Fruit fly (Drosophila melanogaster) whole organism, embryonic: ENCODE data around the gene CG8379.

Experiments used
- Ada2b ChIP-seq: fragments of 200-800 bp; sonication (Bioruptor generic); IDR thresholded peaks from 2 replicates; pipeline ENCODE4 v1.3.6; 2022; ENCODE audit warnings: missing biosample characterization, missing genetic modification characterization
- Atf6 ChIP-seq: fragments of 200-800 bp; sonication (Bioruptor generic); IDR thresholded peaks from 2 replicates; pipeline ENCODE4 v1.3.6; 2022; ENCODE audit warnings: missing biosample characterization, missing genetic modification characterization
- BEAF-32 ChIP-seq: fragments of 200-800 bp; sonication (Bioruptor generic); optimal IDR thresholded peaks from 3 replicates; lab custom pipeline; 2017; ENCODE audit warnings: missing biosample characterization, missing genetic modification characterization, mild to moderate bottlenecking, moderate library complexity, missing genetic modification reagents
- CG1024 ChIP-seq: fragments of 200-800 bp; sonication (Bioruptor generic); IDR thresholded peaks from 2 replicates; pipeline ENCODE4 v1.3.6; 2022; ENCODE audit warnings: missing biosample characterization, missing genetic modification characterization
- CG10565 ChIP-seq: fragments of 200-800 bp; sonication (Bioruptor generic); optimal IDR thresholded peaks from 3 replicates; lab custom pipeline; 2016; ENCODE audit warnings: missing biosample characterization, mild to moderate bottlenecking, missing genetic modification characterization
- CG11504 ChIP-seq: fragments of 200-800 bp; sonication (Bioruptor generic); optimal IDR thresholded peaks from 3 replicates; lab custom pipeline; 2019; ENCODE audit warnings: missing biosample characterization, mild to moderate bottlenecking, missing genetic modification characterization, moderate library complexity
- CG12104 ChIP-seq: fragments of 200-800 bp; sonication (Bioruptor generic); optimal IDR thresholded peaks from 3 replicates; lab custom pipeline; 2016; ENCODE audit warnings: missing biosample characterization, missing genetic modification characterization
- CG12219 ChIP-seq: fragments of 200-800 bp; sonication (Bioruptor generic); optimal IDR thresholded peaks from 3 replicates; lab custom pipeline; 2018; ENCODE audit warnings: missing biosample characterization, mild to moderate bottlenecking, missing genetic modification characterization
- CG12236 ChIP-seq: fragments of 200-800 bp; sonication (Bioruptor generic); optimal IDR thresholded peaks from 2 replicates; lab custom pipeline; 2016; ENCODE audit warnings: missing biosample characterization, missing genetic modification characterization
- CG15269 ChIP-seq: fragments of 200-800 bp; sonication (Bioruptor generic); optimal IDR thresholded peaks from 2 replicates; lab custom pipeline; 2018; ENCODE audit warnings: missing biosample characterization, mild to moderate bottlenecking, missing genetic modification characterization, moderate library complexity
- CG1603 ChIP-seq: fragments of 200-800 bp; sonication (Bioruptor generic); optimal IDR thresholded peaks from 2 replicates; lab custom pipeline; 2019; ENCODE audit warnings: missing biosample characterization, mild to moderate bottlenecking, missing genetic modification characterization, moderate library complexity
- CG16779 ChIP-seq: fragments of 200-800 bp; sonication (Bioruptor generic); IDR thresholded peaks from 2 replicates; pipeline ENCODE4 v1.3.6; 2022; ENCODE audit warnings: missing biosample characterization, missing genetic modification characterization
- CG18011 ChIP-seq: fragments of 200-800 bp; sonication (Bioruptor generic); optimal IDR thresholded peaks from 2 replicates; lab custom pipeline; 2017; ENCODE audit warnings: missing biosample characterization, missing genetic modification characterization, mild to moderate bottlenecking, moderate library complexity, missing genotype
- CG2889 ChIP-seq: fragments of 200-800 bp; sonication (Bioruptor generic); IDR thresholded peaks from 3 replicates; pipeline ENCODE4 v1.3.6; 2022; ENCODE audit warnings: missing biosample characterization, missing genetic modification characterization
- CG31388 ChIP-seq: fragments of 200-800 bp; sonication (Bioruptor generic); optimal IDR thresholded peaks from 2 replicates; lab custom pipeline; 2016; ENCODE audit warnings: missing biosample characterization, missing genetic modification characterization
- CG33557 ChIP-seq: fragments of 200-800 bp; sonication (Bioruptor generic); optimal IDR thresholded peaks from 2 replicates; lab custom pipeline; 2019; ENCODE audit warnings: missing biosample characterization, mild to moderate bottlenecking, missing genetic modification characterization, moderate library complexity
- CG8388 ChIP-seq: fragments of 200-800 bp; sonication (Bioruptor generic); optimal IDR thresholded peaks from 2 replicates; lab custom pipeline; 2019; ENCODE audit warnings: missing biosample characterization, mild to moderate bottlenecking, missing genetic modification characterization, moderate library complexity
- CG8765 ChIP-seq: fragments of 200-800 bp; sonication (Bioruptor generic); IDR thresholded peaks from 2 replicates; pipeline ENCODE4 v1.3.6; 2022; ENCODE audit warnings: missing biosample characterization, missing genetic modification characterization
- CG9215 ChIP-seq: fragments of 200-800 bp; sonication (Bioruptor generic); IDR thresholded peaks from 2 replicates; pipeline ENCODE4 v1.3.6; 2022; ENCODE audit warnings: missing biosample characterization, missing genetic modification characterization
- CG9727 ChIP-seq: fragments of 200-800 bp; sonication (Bioruptor generic); optimal IDR thresholded peaks from 3 replicates; lab custom pipeline; 2017; ENCODE audit warnings: missing biosample characterization, mild to moderate bottlenecking, missing genetic modification characterization
- Dad ChIP-seq: fragments of 200-800 bp; sonication (Bioruptor generic); optimal IDR thresholded peaks from 3 replicates; lab custom pipeline; 2016; ENCODE audit warnings: missing biosample characterization, missing genetic modification characterization
- Dref ChIP-seq: fragments of 200-800 bp; sonication (Bioruptor generic); IDR thresholded peaks from 2 replicates; pipeline ENCODE4 v1.3.6; 2022; ENCODE audit warnings: missing biosample characterization, missing genetic modification characterization
- Elba2 ChIP-seq: fragments of 200-800 bp; sonication (Bioruptor generic); optimal IDR thresholded peaks from 3 replicates; lab custom pipeline; 2016; ENCODE audit warnings: missing biosample characterization, missing genetic modification characterization
- HHEX ChIP-seq: fragments of 200-800 bp; sonication (Bioruptor generic); optimal IDR thresholded peaks from 3 replicates; lab custom pipeline; 2017; ENCODE audit warnings: missing biosample characterization, mild to moderate bottlenecking, missing genetic modification characterization, missing genetic modification reagents
- HLH4C ChIP-seq: fragments of 200-800 bp; sonication (Bioruptor generic); IDR thresholded peaks from 3 replicates; pipeline ENCODE4 v1.3.6; 2022; ENCODE audit warnings: missing biosample characterization, missing genetic modification characterization; ENCODE audit not compliant: partially characterized antibody
- Hand ChIP-seq: fragments of 200-800 bp; sonication (Bioruptor generic); optimal IDR thresholded peaks from 2 replicates; lab custom pipeline; 2017; ENCODE audit warnings: mild to moderate bottlenecking, missing biosample characterization, missing genetic modification reagents, missing genetic modification characterization
- HmgD ChIP-seq: fragments of 200-800 bp; sonication (Bioruptor generic); optimal IDR thresholded peaks from 3 replicates; lab custom pipeline; 2016; ENCODE audit warnings: missing biosample characterization, missing genetic modification characterization
- Lim3 ChIP-seq: fragments of 200-800 bp; sonication (Bioruptor generic); IDR thresholded peaks from 2 replicates; pipeline ENCODE4 v1.3.6; 2022; ENCODE audit warnings: missing biosample characterization, missing genetic modification characterization
- Ravus ChIP-seq: fragments of 200-800 bp; sonication (Bioruptor generic); IDR thresholded peaks from 2 replicates; pipeline ENCODE4 v1.3.6; 2022; ENCODE audit warnings: missing biosample characterization, missing genetic modification characterization
- Sin3A ChIP-seq: fragments of >200 bp; optimal IDR thresholded peaks from 2 replicates; lab custom pipeline; 2018
- Sox102F ChIP-seq: fragments of 200-800 bp; sonication (Bioruptor generic); optimal IDR thresholded peaks from 2 replicates; lab custom pipeline; 2018; ENCODE audit warnings: missing biosample characterization, mild to moderate bottlenecking, missing genetic modification characterization, moderate library complexity
- amos ChIP-seq: fragments of 200-800 bp; sonication (Bioruptor generic); IDR thresholded peaks from 2 replicates; pipeline ENCODE4 v1.3.6; 2022; ENCODE audit warnings: missing biosample characterization, missing genetic modification characterization; ENCODE audit not compliant: partially characterized antibody
- aop ChIP-seq: fragments of 200-800 bp; sonication (Bioruptor generic); IDR thresholded peaks from 2 replicates; pipeline ENCODE4 v1.3.6; 2022; ENCODE audit warnings: missing biosample characterization, missing genetic modification characterization
- ash1 ChIP-seq: fragments of 200-800 bp; sonication (Bioruptor generic); optimal IDR thresholded peaks from 2 replicates; lab custom pipeline; 2018; ENCODE audit warnings: missing biosample characterization, mild to moderate bottlenecking, missing genetic modification characterization
- cato ChIP-seq: fragments of 200-800 bp; sonication (Bioruptor generic); optimal IDR thresholded peaks from 2 replicates; lab custom pipeline; 2016; ENCODE audit warnings: missing biosample characterization, missing genetic modification characterization, borderline replicate concordance
- dmrt99B ChIP-seq: fragments of 200-800 bp; sonication (Bioruptor generic); optimal IDR thresholded peaks from 2 replicates; lab custom pipeline; 2018; ENCODE audit warnings: missing biosample characterization, mild to moderate bottlenecking, missing genetic modification characterization, moderate library complexity
- en ChIP-seq: fragments of 200-800 bp; sonication (Bioruptor generic); optimal IDR thresholded peaks from 2 replicates; lab custom pipeline; 2016; ENCODE audit warnings: missing biosample characterization, missing genetic modification characterization
- ewg ChIP-seq: fragments of 200-800 bp; sonication (Bioruptor generic); optimal IDR thresholded peaks from 3 replicates; lab custom pipeline; 2017; ENCODE audit warnings: mild to moderate bottlenecking, missing biosample characterization, missing genetic modification reagents, missing genetic modification characterization
- ftz-f1 ChIP-seq: fragments of 200-800 bp; sonication (Bioruptor generic); optimal IDR thresholded peaks from 2 replicates; lab custom pipeline; 2016; ENCODE audit warnings: missing biosample characterization, missing genetic modification characterization
- hth ChIP-seq: fragments of >200 bp; optimal IDR thresholded peaks from 2 replicates; lab custom pipeline; 2017; ENCODE audit warnings: inconsistent platforms
- insv ChIP-seq, 2 experiments: fragments of 200-800 bp; sonication (Bioruptor generic); optimal IDR thresholded peaks; 3 replicates each; lab custom pipeline; 2016 to 2018; ENCODE audit warnings: missing biosample characterization in 2 of 2, missing genetic modification characterization in 2 of 2
- kni ChIP-seq: fragments of 200-800 bp; sonication (Bioruptor generic); optimal IDR thresholded peaks from 3 replicates; lab custom pipeline; 2017; ENCODE audit warnings: mild to moderate bottlenecking, missing biosample characterization, missing genetic modification reagents, missing genetic modification characterization
- mam ChIP-seq: fragments of 200-800 bp; sonication (Bioruptor generic); optimal IDR thresholded peaks from 3 replicates; lab custom pipeline; 2016; ENCODE audit warnings: missing biosample characterization, missing genetic modification characterization
- oc ChIP-seq: fragments of 200-800 bp; sonication (Bioruptor generic); optimal IDR thresholded peaks from 2 replicates; lab custom pipeline; 2018; ENCODE audit warnings: missing biosample characterization, mild to moderate bottlenecking, missing genetic modification characterization, moderate library complexity
- org-1 ChIP-seq: fragments of 200-800 bp; sonication (Bioruptor generic); optimal IDR thresholded peaks from 2 replicates; lab custom pipeline; 2017; ENCODE audit warnings: missing biosample characterization, missing genetic modification characterization
- pnt ChIP-seq: fragments of 200-800 bp; sonication (Bioruptor generic); optimal IDR thresholded peaks from 3 replicates; lab custom pipeline; 2016; ENCODE audit warnings: missing biosample characterization, missing genetic modification characterization
- sc ChIP-seq, 3 experiments: fragments of >200 bp in 2 of 3; fragments of 200-800 bp in 1 of 3; sonication (Bioruptor generic) in 1 of 3; optimal IDR thresholded peaks; 2 replicates in 2 of 3; 3 replicates in 1 of 3; lab custom pipeline; 2017; ENCODE audit warnings: mild to moderate bottlenecking in 1 of 3, missing biosample characterization in 1 of 3, missing genetic modification characterization in 1 of 3, missing genetic modification reagents in 1 of 3
- vnd ChIP-seq: fragments of 200-800 bp; sonication (Bioruptor generic); IDR thresholded peaks from 3 replicates; pipeline ENCODE4 v1.3.6; 2022; ENCODE audit warnings: missing biosample characterization, missing genetic modification characterization; ENCODE audit not compliant: partially characterized antibody
- wdn ChIP-seq: fragments of 200-800 bp; sonication (Bioruptor generic); IDR thresholded peaks from 2 replicates; pipeline ENCODE4 v1.3.6; 2022; ENCODE audit warnings: missing biosample characterization, missing genetic modification characterization

CG8379 gene

DNA sequence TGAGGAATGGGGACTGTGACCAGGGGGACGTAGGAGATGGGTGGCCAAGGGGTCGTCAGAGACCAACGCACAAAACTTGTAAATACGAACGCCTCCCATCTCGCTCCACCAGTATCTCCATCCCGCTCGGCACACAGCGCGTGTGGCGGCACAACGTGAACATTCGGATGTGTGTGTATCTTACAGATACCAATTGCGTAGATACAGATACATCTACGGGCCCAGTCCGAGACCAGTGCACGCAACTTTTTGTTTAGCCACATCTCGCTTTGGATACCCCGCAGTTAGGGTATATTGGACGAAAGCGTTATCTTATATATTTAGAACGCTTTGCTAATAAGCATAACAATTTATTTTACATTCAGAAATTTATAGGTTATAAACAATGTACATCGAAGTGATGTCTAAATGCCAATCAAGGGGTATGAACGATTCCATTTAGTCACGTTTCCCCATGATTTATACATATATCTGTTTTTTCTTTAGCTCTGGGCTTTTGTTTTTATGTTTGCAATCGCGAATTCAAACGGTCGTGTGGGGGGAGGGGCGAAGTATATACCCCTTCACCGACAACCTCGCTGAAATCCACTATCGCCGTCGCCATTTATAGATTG lies 12.8 kb upstream of the CG8379 start (continued):
- TF ChIP-seq hth = no peak
- TF ChIP-seq ash1 (GFP tag; lab: Kevin White, UChicago) = peak; percentile 94
- TF ChIP-seq Sox102F = peak; percentile 99
- TF ChIP-seq vnd (GFP tag; lab: Robert Waterston, UW) = no peak
- peak; percentile 98 for TF ChIP-seq Ravus
- peak; percentile 98 for TF ChIP-seq CG16779 (GFP tag; lab: Robert Waterston, UW)
- TF ChIP-seq CG1024 = peak; percentile 96
- TF ChIP-seq Elba2 (GFP tag; lab: Kevin White, UChicago) = peak; percentile 81
- peak; percentile 99 for TF ChIP-seq wdn (GFP tag; lab: Robert Waterston, UW)
- TF ChIP-seq Lim3 = peak; percentile 97
- TF ChIP-seq sc (optimal IDR thresholded peaks at IDR 0.05; lab: Kevin White, UChicago) = no peak
- peak; percentile 96 for TF ChIP-seq sc (GFP tag; optimal IDR thresholded peaks at IDR 0.05; lab: Kevin White, UChicago)
- peak; percentile 95 for TF ChIP-seq CG10565
- TF ChIP-seq Ada2b (GFP tag; lab: Robert Waterston, UW) = peak; percentile 99
- peak; percentile 92 for TF ChIP-seq CG33557 (GFP tag; lab: Kevin White, UChicago)
- peak; percentile 92 for TF ChIP-seq aop (GFP tag; lab: Robert Waterston, UW)
- peak; percentile 97 for TF ChIP-seq en (GFP tag; lab: Kevin White, UChicago)
- TF ChIP-seq CG12219 (GFP tag; lab: Kevin White, UChicago) = peak; percentile 99
- TF ChIP-seq HLH4C (GFP tag; lab: Robert Waterston, UW) = no peak
- peak; percentile 100 for TF ChIP-seq dmrt99B (tag; lab: Kevin White, UChicago)
- TF ChIP-seq ewg (GFP tag; lab: Kevin White, UChicago) = peak; percentile 97
- peak; percentile 99 for TF ChIP-seq CG2889 (GFP tag; lab: Robert Waterston, UW)
- peak; percentile 95 for TF ChIP-seq CG8765 (GFP tag; lab: Robert Waterston, UW)
- peak; percentile 69 to 77 for TF ChIP-seq insv (GFP tag; optimal IDR thresholded peaks at IDR 0.05; lab: Kevin White, UChicago)
- peak; percentile 91 for TF ChIP-seq ftz-f1
- TF ChIP-seq CG15269 = peak; percentile 99
- peak; percentile 99 for TF ChIP-seq CG12104
- TF ChIP-seq Hand (GFP tag; lab: Kevin White, UChicago) = peak; percentile 98
- no peak; the same call in 1 of the 2 replicates for TF ChIP-seq amos (GFP tag; lab: Robert Waterston, UW)
- peak; percentile 99 for TF ChIP-seq HHEX (GFP tag; lab: Kevin White, UChicago)
- TF ChIP-seq Dad (GFP tag; lab: Kevin White, UChicago) = peak; percentile 99
- TF ChIP-seq CG9727 = peak; percentile 99
- peak; percentile 99 for TF ChIP-seq oc (tag; lab: Kevin White, UChicago)
- peak; percentile 99 for TF ChIP-seq CG11504 (tag; lab: Kevin White, UChicago)
- peak; percentile 98 for TF ChIP-seq CG9215 (GFP tag; lab: Robert Waterston, UW)
- TF ChIP-seq CG18011 (GFP tag; lab: Kevin White, UChicago) = peak; percentile 92
- peak; percentile 98 for TF ChIP-seq org-1 (GFP tag; lab: Kevin White, UChicago)
- peak; percentile 97 for TF ChIP-seq CG8388
- TF ChIP-seq HmgD (GFP tag; lab: Kevin White, UChicago) = peak; percentile 98
- peak; percentile 98 for TF ChIP-seq CG12236
- no peak for TF ChIP-seq Sin3A (lab: Kevin White, UChicago)
- peak; percentile 99 for TF ChIP-seq Atf6 (GFP tag; lab: Robert Waterston, UW)
- TF ChIP-seq BEAF-32 = peak; percentile 32
- TF ChIP-seq cato (GFP tag; lab: Kevin White, UChicago) = peak; percentile 98
- peak; percentile 99 for TF ChIP-seq mam
- no peak; the same call in 1 of the 2 replicates for TF ChIP-seq Dref (GFP tag; lab: Robert Waterston, UW)
- peak; percentile 98 for TF ChIP-seq CG1603 (tag; lab: Kevin White, UChicago)
- peak; percentile 97 for TF ChIP-seq CG31388 (GFP tag; lab: Kevin White, UChicago)
- peak; percentile 99 for TF ChIP-seq pnt
- TF ChIP-seq kni (GFP tag; lab: Kevin White, UChicago) = peak; percentile 94
